Worm (Caenorhabditis elegans): ENCODE measurements around the gene cutl-5.

cutl-5 gene

ce11 chrII:7131871-7132693, 16.4 kb upstream of the cutl-5 start, which contains the start of the genes T07F8.4 and gld-3 (continued):
- peak; percentile 72 for TF ChIP-seq D2030.7 (GFP tag; IDR thresholded peaks at IDR 0.05)
- no peak for TF ChIP-seq F57C9.4 (tag; optimal IDR thresholded peaks at IDR 0.05)
- TF ChIP-seq mes-4 (tag; optimal IDR thresholded peaks at IDR 0.05), result no peak
- no peak for TF ChIP-seq repo-1 (tag; optimal IDR thresholded peaks at IDR 0.05)
- TF ChIP-seq athp-1 (tag; optimal IDR thresholded peaks at IDR 0.05), result no peak
- TF ChIP-seq bed-1 (GFP tag; IDR thresholded peaks at IDR 0.05), result no peak
- no peak for TF ChIP-seq snpc-1.1 (tag; optimal IDR thresholded peaks at IDR 0.05; ENCODE audit: insufficient read depth)
- TF ChIP-seq C06A6.2 (GFP tag; conservative IDR thresholded peaks at IDR 0.05), result no peak
- no peak for TF ChIP-seq attf-6 (GFP tag; IDR thresholded peaks at IDR 0.05)
- no peak for TF ChIP-seq lsy-27 (tag; optimal IDR thresholded peaks at IDR 0.05; ENCODE audit: borderline replicate concordance, insufficient read depth)
- peak; percentile 29 for TF ChIP-seq dpl-1 (GFP tag; optimal IDR thresholded peaks at IDR 0.05)
- no peak for TF ChIP-seq bed-2 (GFP tag; IDR thresholded peaks at IDR 0.05)
- TF ChIP-seq ztf-6 (GFP tag; IDR thresholded peaks at IDR 0.05), result no peak
- TF ChIP-seq ets-4 (GFP tag; optimal IDR thresholded peaks at IDR 0.05), result no peak
- TF ChIP-seq Y67H2A.10 (GFP tag; conservative IDR thresholded peaks at IDR 0.05), result no peak
- no peak for TF ChIP-seq hlh-26 (GFP tag; conservative IDR thresholded peaks at IDR 0.05)
- TF ChIP-seq snpc-4 (GFP tag; optimal IDR thresholded peaks at IDR 0.05), result no peak
- peak in 2 of 4 experiments; percentile 15 to 32 for TF ChIP-seq snpc-4 (tag; optimal IDR thresholded peaks at IDR 0.05)
- TF ChIP-seq lsl-1 (GFP tag; optimal IDR thresholded peaks at IDR 0.05), result peak; percentile 96
- TF ChIP-seq hrde-1 (tag; optimal IDR thresholded peaks at IDR 0.05; ENCODE audit: borderline replicate concordance), result no peak
- peak; percentile 58 for TF ChIP-seq F49E8.2 (tag; optimal IDR thresholded peaks at IDR 0.05; ENCODE audit: insufficient read depth)
- no peak for TF ChIP-seq hmg-20 (GFP tag; IDR thresholded peaks at IDR 0.05)
- TF ChIP-seq F23B12.7 (tag; optimal IDR thresholded peaks at IDR 0.05; ENCODE audit: insufficient read depth), result no peak
- TF ChIP-seq rec-8 (tag; optimal IDR thresholded peaks at IDR 0.05), result no peak
- no peak for TF ChIP-seq rpc-1 (optimal IDR thresholded peaks at IDR 0.05)
- no peak for TF ChIP-seq rpc-1 (tag; optimal IDR thresholded peaks at IDR 0.05)
- no peak for TF ChIP-seq unc-130 (GFP tag; optimal IDR thresholded peaks at IDR 0.05)
- TF ChIP-seq egl-18 (GFP tag; IDR thresholded peaks at IDR 0.05), result no peak
- no peak for TF ChIP-seq lin-35 (GFP tag; optimal IDR thresholded peaks at IDR 0.05)
- TF ChIP-seq ztf-3 (GFP tag; optimal IDR thresholded peaks at IDR 0.05), result no peak

DNA sequence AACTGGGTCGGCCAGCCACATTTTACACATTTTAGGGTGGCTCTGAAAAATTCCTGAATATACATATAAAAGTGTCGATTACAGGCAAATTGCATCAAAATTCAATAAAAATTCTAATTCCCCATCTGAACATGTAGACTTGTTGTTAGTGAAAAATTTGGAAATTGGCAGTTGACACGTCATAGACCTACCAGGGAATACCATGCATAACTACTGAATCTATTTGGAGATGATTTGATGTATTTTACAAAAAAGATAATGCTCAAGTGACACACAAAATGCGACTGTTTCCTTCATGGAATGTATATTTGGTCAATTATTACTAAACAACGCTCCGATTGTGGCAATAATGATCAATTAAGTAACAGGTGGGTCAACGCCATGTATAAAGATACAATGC, 10.8 kb upstream of the cutl-5 start, which contains the start of gene F10E7.1:
F10E7.1 (plus strand) TSS at position 301 of the 400 bp plus-strand sequence.
- TF ChIP-seq nhr-27 (tag; optimal IDR thresholded peaks at IDR 0.05) (no peak), mcd-1 (GFP tag; IDR thresholded peaks at IDR 0.05) (no peak), egl-44 (GFP tag; IDR thresholded peaks at IDR 0.05) (no peak), F57A8.1 (GFP tag; optimal IDR thresholded peaks at IDR 0.05) (no peak), mel-28 (tag; optimal IDR thresholded peaks at IDR 0.05; ENCODE audit: borderline replicate concordance) (no peak), chd-7 (tag; optimal IDR thresholded peaks at IDR 0.05) (no peak), mxl-1 (tag; optimal IDR thresholded peaks at IDR 0.05) (no peak), F33H1.4 (GFP tag; IDR thresholded peaks at IDR 0.05) (no peak), nhr-179 (tag; optimal IDR thresholded peaks at IDR 0.05) (no peak), zfh-2 (GFP tag; conservative IDR thresholded peaks at IDR 0.05) (no peak), F22D6.2 (tag; optimal IDR thresholded peaks at IDR 0.05) (no peak), sptf-2 (GFP tag; optimal IDR thresholded peaks at IDR 0.05) (no peak), madf-6 (GFP tag; IDR thresholded peaks at IDR 0.05) (no peak), T07F8.4 (tag; optimal IDR thresholded peaks at IDR 0.05) (no peak), fkh-3 (tag; optimal IDR thresholded peaks at IDR 0.05) (no peak), lin-26 (GFP tag; IDR thresholded peaks at IDR 0.05) (no peak), F57C9.4 (tag; optimal IDR thresholded peaks at IDR 0.05) (no peak), atf-7 (tag; optimal IDR thresholded peaks at IDR 0.05) (no peak), ztf-28 (GFP tag; IDR thresholded peaks at IDR 0.05) (no peak)
